Worm (Caenorhabditis elegans): ENCODE data around the gene tbcc-1.

Gene tbcc-1

ce11 chrIII:2834363-2834762, 46.1 kb downstream of the tbcc-1 start, which contains the start of gene txdc-17:
Gene txdc-17, plus strand, starts transcription at chrIII:2834663.
- TF ChIP-seq sdz-12 (GFP tag; optimal IDR thresholded peaks at IDR 0.05), result no peak
- no peak for TF ChIP-seq hmg-1.1 (GFP tag; IDR thresholded peaks at IDR 0.05)
- no peak for TF ChIP-seq zfp-2 (tag; optimal IDR thresholded peaks at IDR 0.05)
- TF ChIP-seq ceh-82 (tag; optimal IDR thresholded peaks at IDR 0.05), result no peak
- no peak for TF ChIP-seq nhr-237 (tag; optimal IDR thresholded peaks at IDR 0.05)
- TF ChIP-seq nhr-77 (tag; optimal IDR thresholded peaks at IDR 0.05), result no peak
- no peak for TF ChIP-seq ZK337.2 (GFP tag; IDR thresholded peaks at IDR 0.05)
- no peak for TF ChIP-seq hlh-30 (tag; optimal IDR thresholded peaks at IDR 0.05; ENCODE audit: insufficient read depth)
- no peak for TF ChIP-seq D1046.2 (GFP tag; IDR thresholded peaks at IDR 0.05)
- no peak for TF ChIP-seq dve-1 (tag; optimal IDR thresholded peaks at IDR 0.05; ENCODE audit: insufficient read depth)
- no peak for TF ChIP-seq ceh-28 (tag; optimal IDR thresholded peaks at IDR 0.05)
- no peak for TF ChIP-seq lsy-2 (tag; optimal IDR thresholded peaks at IDR 0.05)
- no peak for TF ChIP-seq lin-29 (GFP tag; IDR thresholded peaks at IDR 0.05)
- no peak for TF ChIP-seq vab-7 (GFP tag; IDR thresholded peaks at IDR 0.05)

- TF ChIP-seq spr-3 (GFP tag; optimal IDR thresholded peaks at IDR 0.05), result no peak
- no peak for TF ChIP-seq R02D3.7 (tag; optimal IDR thresholded peaks at IDR 0.05)
- no peak for TF ChIP-seq unc-130 (GFP tag; optimal IDR thresholded peaks at IDR 0.05)
- TF ChIP-seq zfp-3 (GFP tag; conservative IDR thresholded peaks at IDR 0.05), result no peak
- no peak for TF ChIP-seq dmd-8 (GFP tag; IDR thresholded peaks at IDR 0.05)
- peak; percentile 82 for TF ChIP-seq ceh-28 (tag; optimal IDR thresholded peaks at IDR 0.05)
- TF ChIP-seq F10B5.3 (tag; optimal IDR thresholded peaks at IDR 0.05), result no peak
- TF ChIP-seq cey-2 (tag; optimal IDR thresholded peaks at IDR 0.05; ENCODE audit: borderline replicate concordance, insufficient read depth), result no peak
Measured at ce11 chrIII:2834998-2835397, 46.8 kb downstream of the tbcc-1 start.

- TF ChIP-seq zfp-2 (tag; optimal IDR thresholded peaks at IDR 0.05) (no peak), fos-1 (tag; optimal IDR thresholded peaks at IDR 0.05) (no peak), cey-2 (tag; optimal IDR thresholded peaks at IDR 0.05; ENCODE audit: borderline replicate concordance, insufficient read depth) (no peak), nhr-28 (tag; optimal IDR thresholded peaks at IDR 0.05) (no peak), ceh-20 (GFP tag; IDR thresholded peaks at IDR 0.05) (no peak), duxl-1 (tag; optimal IDR thresholded peaks at IDR 0.05; ENCODE audit: poor library complexity) (no peak), dmd-8 (GFP tag; IDR thresholded peaks at IDR 0.05) (no peak), unc-62 (GFP tag; optimal IDR thresholded peaks at IDR 0.05 in 1 of 2) (no peak), unc-62 (tag; optimal IDR thresholded peaks at IDR 0.05) (no peak)
Measured at ce11 chrIII:2836339-2836738, 48.1 kb downstream of the tbcc-1 start, which contains the start of gene josd-1. Gene josd-1, plus strand, starts transcription at chrIII:2836639.

ce11 chrIII:2836742-2837416, 48.6 kb downstream of the tbcc-1 start:
- TF ChIP-seq F44E2.7 (GFP tag; IDR thresholded peaks at IDR 0.05) (peak; percentile 39; the same call in 1 of the 2 replicates), ceh-28 (tag; optimal IDR thresholded peaks at IDR 0.05) (peak; percentile 81)

- TF ChIP-seq spr-3 (GFP tag; optimal IDR thresholded peaks at IDR 0.05), result no peak
- no peak for TF ChIP-seq Y48G9A.11 (GFP tag; IDR thresholded peaks at IDR 0.05)
- TF ChIP-seq daf-12 (tag; optimal IDR thresholded peaks at IDR 0.05), result no peak
- TF ChIP-seq Y5F2A.4 (GFP tag; optimal IDR thresholded peaks at IDR 0.05), result no peak
- TF ChIP-seq aha-1 (tag), result peak; percentile 91
Measured at ce11 chrIII:2840877-2841540, 52.8 kb downstream of the tbcc-1 start, which contains the start of gene Y71H2AR.2. Gene Y71H2AR.2, minus strand, starts transcription at chrIII:2840927.

Data from whole organism, L4 larva.